Worm (Caenorhabditis elegans) whole organism, L1 larva: ENCODE results near the gene K02E7.12.

Source experiments
- ceh-88 ChIP-seq: fragments of 200-800 bp; sonication (Bioruptor generic); IDR thresholded peaks from 2 replicates; pipeline ENCODE4 v1.3.6; 2022; ENCODE audit warnings: missing genetic modification characterization, missing compliant biosample characterization
- elt-2 ChIP-seq: sonication (generic microtip); optimal IDR thresholded peaks from 2 replicates; lab custom pipeline; 2016; ENCODE audit warnings: missing genetic modification characterization, mild to moderate bottlenecking, inconsistent platforms, missing compliant biosample characterization, missing genetic modification reagents
- mef-2 ChIP-seq: fragments of 150-350 bp; optimal IDR thresholded peaks from 2 replicates; lab custom pipeline; 2014; ENCODE audit warnings: missing biosample characterization, missing genetic modification characterization
- pqm-1 ChIP-seq: sonication (generic microtip); optimal IDR thresholded peaks from 3 replicates; lab custom pipeline; 2017; ENCODE audit warnings: missing biosample characterization, missing genetic modification characterization
- unc-62 ChIP-seq: fragments of 150-350 bp; optimal IDR thresholded peaks from 2 replicates; lab custom pipeline; 2014; ENCODE audit warnings: missing biosample characterization, missing genetic modification reagents, missing genetic modification characterization

ce11 chrII:1070875-1071274 is at the start of gene K02E7.12:
- TF ChIP-seq pqm-1 (tag; lab: Kevin White, UChicago) (no peak), ceh-88 (GFP tag; lab: Robert Waterston, UW) (no peak), elt-2 (tag; lab: Kevin White, UChicago) (no peak), mef-2 (no peak), unc-62 (GFP tag; lab: Kevin White, UChicago) (no peak)
